Worm (Caenorhabditis elegans) whole organism, L1 larva: ENCODE results near the gene him-18.

ENCODE experiments used
- C34B4.2 ChIP-seq: sonication (generic microtip); optimal IDR thresholded peaks from 2 replicates; lab custom pipeline; 2017; ENCODE audit warnings: mild to moderate bottlenecking, missing genetic modification characterization, missing compliant biosample characterization
- F16B12.6 ChIP-seq: fragments of 150-350 bp; optimal IDR thresholded peaks from 2 replicates; lab custom pipeline; 2014; ENCODE audit warnings: missing biosample characterization, missing genetic modification characterization
- Y116A8C.19 ChIP-seq: sonication (generic microtip); optimal IDR thresholded peaks from 2 replicates; lab custom pipeline; 2016; ENCODE audit warnings: missing compliant biosample characterization, missing genetic modification characterization, borderline replicate concordance
- alr-1 ChIP-seq: fragments of 200-800 bp; sonication (Bioruptor generic); optimal IDR thresholded peaks from 2 replicates; lab custom pipeline; 2018; ENCODE audit warnings: borderline replicate concordance, mild to moderate bottlenecking, missing genetic modification characterization, missing compliant biosample characterization
- ama-1 ChIP-seq: fragments of 150-350 bp; optimal IDR thresholded peaks from 2 replicates; lab custom pipeline; 2014
- blmp-1 ChIP-seq: fragments of 150-350 bp; optimal IDR thresholded peaks from 2 replicates; lab custom pipeline; 2014; ENCODE audit warnings: missing biosample characterization, missing genetic modification characterization
- ceh-63 ChIP-seq: fragments of 200-800 bp; sonication (Bioruptor generic); optimal IDR thresholded peaks from 2 replicates; lab custom pipeline; 2018; ENCODE audit warnings: mild to moderate bottlenecking, missing genetic modification characterization, missing compliant biosample characterization
- ceh-8 ChIP-seq: fragments of 200-800 bp; sonication (Bioruptor generic); optimal IDR thresholded peaks from 2 replicates; lab custom pipeline; 2018; ENCODE audit warnings: mild to moderate bottlenecking, missing genetic modification characterization, moderate library complexity, missing compliant biosample characterization
- ceh-90 ChIP-seq: sonication (generic microtip); optimal IDR thresholded peaks from 2 replicates; lab custom pipeline; 2016; ENCODE audit warnings: missing genetic modification characterization, missing compliant biosample characterization
- ces-1 ChIP-seq: fragments of 150-350 bp; optimal IDR thresholded peaks from 2 replicates; lab custom pipeline; 2014; ENCODE audit warnings: missing biosample characterization, missing genetic modification reagents, missing genetic modification characterization
- dpl-1 ChIP-seq, 3 experiments: fragments of 150-350 bp in 2 of 3; sonication (generic microtip) in 1 of 3; optimal IDR thresholded peaks; 2 replicates each; lab custom pipeline; 2014 to 2017; ENCODE audit warnings: missing biosample characterization in 3 of 3, missing genetic modification characterization in 3 of 3, missing genetic modification reagents in 3 of 3
- dsc-1 ChIP-seq: sonication (generic microtip); optimal IDR thresholded peaks from 2 replicates; lab custom pipeline; 2016; ENCODE audit warnings: mild to moderate bottlenecking, missing genetic modification characterization, missing compliant biosample characterization
- efl-1 ChIP-seq, 4 experiments: fragments of 150-350 bp; optimal IDR thresholded peaks in 3 of 4; peaks in 1 of 4; 1 replicate in 1 of 4; 2 replicates in 3 of 4; lab custom pipeline; 2014; ENCODE audit warnings: missing biosample characterization in 2 of 4, missing genetic modification characterization in 2 of 4, missing genetic modification reagents in 2 of 4
- efl-3 ChIP-seq: fragments of 200-800 bp; sonication (Bioruptor generic); optimal IDR thresholded peaks from 2 replicates; lab custom pipeline; 2018; ENCODE audit warnings: mild to moderate bottlenecking, missing genetic modification characterization, missing compliant biosample characterization
- egl-27 ChIP-seq, 2 experiments: fragments of 150-350 bp in 1 of 2; sonication (generic microtip); optimal IDR thresholded peaks; 3 replicates each; lab custom pipeline; 2017 to 2018; ENCODE audit warnings: missing biosample characterization in 2 of 2, missing genetic modification characterization in 2 of 2, missing genetic modification reagents in 2 of 2
- elt-2 ChIP-seq: sonication (generic microtip); optimal IDR thresholded peaks from 2 replicates; lab custom pipeline; 2016; ENCODE audit warnings: missing genetic modification characterization, mild to moderate bottlenecking, inconsistent platforms, missing compliant biosample characterization, missing genetic modification reagents
- fkh-4 ChIP-seq: sonication (generic microtip); optimal IDR thresholded peaks from 2 replicates; lab custom pipeline; 2016; ENCODE audit warnings: missing compliant biosample characterization, missing genetic modification characterization, borderline replicate concordance
- fkh-8 ChIP-seq: sonication (generic microtip); optimal IDR thresholded peaks from 2 replicates; lab custom pipeline; 2016; ENCODE audit warnings: mild to moderate bottlenecking, missing genetic modification characterization, missing compliant biosample characterization
- grh-1 ChIP-seq: fragments of 200-800 bp; sonication (Bioruptor generic); IDR thresholded peaks from 2 replicates; pipeline ENCODE4 v1.3.6; 2022; ENCODE audit warnings: missing genetic modification reagents, missing genetic modification characterization, missing compliant biosample characterization
- hlh-17 ChIP-seq: fragments of 200-800 bp; sonication (Bioruptor generic); optimal IDR thresholded peaks from 2 replicates; lab custom pipeline; 2018; ENCODE audit warnings: missing genetic modification characterization, mild to moderate bottlenecking, missing compliant biosample characterization, moderate library complexity, borderline replicate concordance
- irx-1 ChIP-seq: sonication (generic microtip); optimal IDR thresholded peaks from 2 replicates; lab custom pipeline; 2016; ENCODE audit warnings: missing genetic modification characterization, missing compliant biosample characterization
- jun-1 ChIP-seq: fragments of 150-350 bp; optimal IDR thresholded peaks from 2 replicates; lab custom pipeline; 2014; ENCODE audit warnings: missing biosample characterization, missing genetic modification reagents, missing genetic modification characterization
- lin-14 ChIP-seq: fragments of 200-800 bp; sonication (Bioruptor generic); optimal IDR thresholded peaks from 2 replicates; lab custom pipeline; 2018; ENCODE audit warnings: mild to moderate bottlenecking, missing genetic modification characterization, moderate library complexity, missing compliant biosample characterization
- lin-15B ChIP-seq: fragments of 150-350 bp; sonication (generic microtip); optimal IDR thresholded peaks from 3 replicates; lab custom pipeline; 2014; ENCODE audit warnings: missing biosample characterization, missing genetic modification characterization
- lin-35 ChIP-seq, 2 experiments: fragments of 150-350 bp; optimal IDR thresholded peaks; 2 replicates each; lab custom pipeline; 2014; ENCODE audit warnings: missing biosample characterization in 2 of 2, missing genetic modification characterization in 2 of 2, missing genetic modification reagents in 2 of 2
- lin-39 ChIP-seq: fragments of 150-350 bp; optimal IDR thresholded peaks from 2 replicates; lab custom pipeline; 2014; ENCODE audit warnings: missing biosample characterization, missing genetic modification reagents, missing genetic modification characterization
- lsy-2 ChIP-seq, 2 experiments: fragments of 150-350 bp; optimal IDR thresholded peaks; 2 replicates each; lab custom pipeline; 2014; ENCODE audit warnings: missing biosample characterization in 2 of 2, missing genetic modification characterization in 2 of 2
- mab-9 ChIP-seq: fragments of 200-800 bp; sonication (Bioruptor generic); IDR thresholded peaks from 2 replicates; pipeline ENCODE4 v1.3.6; 2022; ENCODE audit warnings: missing genetic modification reagents, missing genetic modification characterization, missing compliant biosample characterization
- mef-2 ChIP-seq: fragments of 150-350 bp; optimal IDR thresholded peaks from 2 replicates; lab custom pipeline; 2014; ENCODE audit warnings: missing biosample characterization, missing genetic modification characterization
- mep-1 ChIP-seq: fragments of 150-350 bp; optimal IDR thresholded peaks from 2 replicates; lab custom pipeline; 2014; ENCODE audit warnings: missing biosample characterization, missing genetic modification characterization
- nhr-11 ChIP-seq: fragments of 150-350 bp; optimal IDR thresholded peaks from 2 replicates; lab custom pipeline; 2014; ENCODE audit warnings: missing biosample characterization, missing genetic modification characterization
- nhr-19 ChIP-seq: fragments of 200-800 bp; sonication (Bioruptor generic); conservative IDR thresholded peaks from 2 replicates; pipeline ENCODE4 v1.3.6; 2022; ENCODE audit warnings: missing genetic modification characterization, missing compliant biosample characterization
- nhr-237 ChIP-seq: fragments of 150-350 bp; optimal IDR thresholded peaks from 2 replicates; lab custom pipeline; 2014; ENCODE audit warnings: missing biosample characterization, missing genetic modification characterization
- nhr-28 ChIP-seq: fragments of 150-350 bp; optimal IDR thresholded peaks from 2 replicates; lab custom pipeline; 2014; ENCODE audit warnings: missing biosample characterization, missing genetic modification characterization
- nhr-71 ChIP-seq: sonication (generic microtip); optimal IDR thresholded peaks from 2 replicates; lab custom pipeline; 2016; ENCODE audit warnings: mild to moderate bottlenecking, missing genetic modification characterization, moderate library complexity, missing compliant biosample characterization
- nhr-84 ChIP-seq: sonication (generic microtip); optimal IDR thresholded peaks from 2 replicates; lab custom pipeline; 2017; ENCODE audit warnings: missing biosample characterization, missing genetic modification characterization
- nhr-90 ChIP-seq: sonication (generic microtip); optimal IDR thresholded peaks from 2 replicates; lab custom pipeline; 2016; ENCODE audit warnings: mild to moderate bottlenecking, missing genetic modification characterization, missing compliant biosample characterization; ENCODE audit not compliant: poor library complexity
- pag-3 ChIP-seq: sonication (generic microtip); optimal IDR thresholded peaks from 2 replicates; lab custom pipeline; 2017; ENCODE audit warnings: missing genetic modification characterization, mild to moderate bottlenecking, missing compliant biosample characterization, antibody characterized with exemption, borderline replicate concordance; ENCODE audit not compliant: insufficient read depth
- pqm-1 ChIP-seq: sonication (generic microtip); optimal IDR thresholded peaks from 3 replicates; lab custom pipeline; 2017; ENCODE audit warnings: missing biosample characterization, missing genetic modification characterization
- snpc-4 ChIP-seq: fragments of 150-350 bp; optimal IDR thresholded peaks from 2 replicates; lab custom pipeline; 2014; ENCODE audit warnings: missing biosample characterization, missing genetic modification characterization
- sox-4 ChIP-seq: sonication (generic microtip); optimal IDR thresholded peaks from 2 replicates; lab custom pipeline; 2016; ENCODE audit warnings: missing genetic modification characterization, missing compliant biosample characterization
- sup-37 ChIP-seq: fragments of 200-800 bp; sonication (Bioruptor generic); optimal IDR thresholded peaks from 2 replicates; lab custom pipeline; 2018; ENCODE audit warnings: mild to moderate bottlenecking, missing genetic modification characterization, missing compliant biosample characterization
- swsn-7 ChIP-seq: sonication (generic microtip); optimal IDR thresholded peaks from 2 replicates; lab custom pipeline; 2016; ENCODE audit warnings: missing genetic modification characterization, missing compliant biosample characterization
- tbx-2 ChIP-seq: sonication (generic microtip); optimal IDR thresholded peaks from 2 replicates; lab custom pipeline; 2016; ENCODE audit warnings: missing genetic modification characterization, missing compliant biosample characterization
- tlp-1 ChIP-seq: fragments of 150-350 bp; optimal IDR thresholded peaks from 2 replicates; lab custom pipeline; 2014; ENCODE audit warnings: missing biosample characterization, missing genetic modification characterization
- unc-130 ChIP-seq: fragments of 150-350 bp; optimal IDR thresholded peaks from 2 replicates; lab custom pipeline; 2017; ENCODE audit warnings: missing biosample characterization, missing genetic modification characterization, inconsistent platforms
- unc-62 ChIP-seq: fragments of 150-350 bp; optimal IDR thresholded peaks from 2 replicates; lab custom pipeline; 2014; ENCODE audit warnings: missing biosample characterization, missing genetic modification reagents, missing genetic modification characterization
- unc-86 ChIP-seq: sonication (generic microtip); optimal IDR thresholded peaks from 2 replicates; lab custom pipeline; 2016; ENCODE audit warnings: missing genetic modification characterization, missing compliant biosample characterization
- vab-15 ChIP-seq: sonication (generic microtip); optimal IDR thresholded peaks from 2 replicates; lab custom pipeline; 2017; ENCODE audit warnings: missing genotype, mild to moderate bottlenecking, missing genetic modification characterization, missing compliant biosample characterization

him-18 gene

ce11 chrIII:4731295-4731988 lies 16.5 kb upstream of the him-18 start, which contains the start of gene F17C8.3 (continued):
- TF ChIP-seq lin-14 (GFP tag; lab: Kevin White, UChicago) (peak; percentile 83), nhr-19 (GFP tag; lab: Robert Waterston, UW) (peak; percentile 50), fkh-4 (tag; lab: Kevin White, UChicago) (peak; percentile 51), grh-1 (no peak)

ce11 chrIII:4723922-4724321 lies 8.9 kb upstream of the him-18 start:
- TF ChIP-seq ces-1 (GFP tag; lab: Kevin White, UChicago) (no peak), mep-1 (tag; lab: Kevin White, UChicago) (peak; percentile 58), nhr-90 (no peak), swsn-7 (no peak), F16B12.6 (tag; lab: Kevin White, UChicago) (no peak), nhr-28 (no peak), unc-62 (GFP tag; lab: Kevin White, UChicago) (no peak), sup-37 (GFP tag; lab: Kevin White, UChicago) (no peak), dsc-1 (tag; lab: Kevin White, UChicago) (peak; percentile 8), Y116A8C.19 (no peak), mef-2 (tag; lab: Kevin White, UChicago) (peak; percentile 26), ceh-63 (GFP tag; lab: Kevin White, UChicago) (no peak), nhr-11 (tag; lab: Kevin White, UChicago) (no peak), blmp-1 (tag; lab: Kevin White, UChicago) (no peak), nhr-84 (tag; lab: Kevin White, UChicago) (no peak), vab-15 (tag; lab: Kevin White, UChicago) (no peak), tbx-2 (tag; lab: Kevin White, UChicago) (no peak), egl-27 (tag; optimal IDR thresholded peaks at IDR 0.05; lab: Kevin White, UChicago) (no peak), alr-1 (tag; lab: Kevin White, UChicago) (no peak), jun-1 (tag; lab: Kevin White, UChicago) (no peak), nhr-71 (tag; lab: Kevin White, UChicago) (peak; percentile 50), snpc-4 (no peak), ceh-8 (GFP tag; lab: Kevin White, UChicago) (no peak), hlh-17 (GFP tag; lab: Kevin White, UChicago) (no peak), pag-3 (tag; lab: Kevin White, UChicago) (no peak), efl-1 (optimal IDR thresholded peaks at IDR 0.05; lab: Kevin White, UChicago) (peak in 1 of 2 experiments; percentile 18), efl-1 (GFP tag; optimal IDR thresholded peaks at IDR 0.05 in 1 of 2; lab: Kevin White, UChicago) (peak in 1 of 2 experiments; percentile 14), lin-15B (no peak), mab-9 (GFP tag; lab: Robert Waterston, UW) (no peak), irx-1 (tag; lab: Kevin White, UChicago) (no peak), fkh-8 (no peak), lin-35 (GFP tag; optimal IDR thresholded peaks at IDR 0.05; lab: Kevin White, UChicago) (peak in 1 of 2 experiments; percentile 18), unc-86 (tag; lab: Kevin White, UChicago) (no peak), lsy-2 (tag; optimal IDR thresholded peaks at IDR 0.05; lab: Kevin White, UChicago) (peak in 1 of 2 experiments; percentile 46), lin-14 (GFP tag; lab: Kevin White, UChicago) (peak; percentile 69), unc-130 (tag; lab: Kevin White, UChicago) (no peak), ceh-90 (tag; lab: Kevin White, UChicago) (no peak), C34B4.2 (tag; lab: Kevin White, UChicago) (no peak), elt-2 (tag; lab: Kevin White, UChicago) (no peak), lin-39 (no peak), ama-1 (no peak), sox-4 (tag; lab: Kevin White, UChicago) (no peak), pqm-1 (tag; lab: Kevin White, UChicago) (no peak), nhr-237 (tag; lab: Kevin White, UChicago) (no peak), efl-3 (no peak), tlp-1 (no peak), dpl-1 (GFP tag; optimal IDR thresholded peaks at IDR 0.05; lab: Kevin White, UChicago) (peak in 1 of 3 experiments; percentile 6)
